Worm (Caenorhabditis elegans): ENCODE data around the gene srw-102.

DNA sequence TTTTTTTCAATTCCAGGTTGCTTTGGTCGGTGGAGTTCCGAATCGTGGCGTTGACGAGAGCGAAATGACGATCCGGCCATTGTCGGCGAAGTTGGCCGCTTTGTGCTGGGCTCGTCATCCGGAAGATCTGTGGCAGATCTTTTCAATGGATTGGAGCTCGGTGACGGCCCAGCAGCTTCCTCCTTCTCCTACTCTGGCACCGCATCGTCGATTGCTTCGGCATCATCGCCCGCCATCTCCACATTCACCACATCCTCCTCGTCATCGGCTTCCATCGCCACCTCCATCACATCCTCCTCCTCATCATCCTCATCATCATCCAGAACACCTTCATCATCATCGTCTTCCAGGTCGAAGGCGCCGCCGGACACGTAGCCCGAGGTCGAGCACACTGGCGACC lies 21.6 kb upstream of the srw-102 start:
- TF ChIP-seq aly-2 (tag; optimal IDR thresholded peaks at IDR 0.05): no peak
- no peak for TF ChIP-seq irx-1 (tag; optimal IDR thresholded peaks at IDR 0.05)
- no peak for TF ChIP-seq nhr-76 (tag; optimal IDR thresholded peaks at IDR 0.05)
- TF ChIP-seq tbx-2 (tag; optimal IDR thresholded peaks at IDR 0.05): no peak
